Fruit fly (Drosophila melanogaster) whole organism, wandering third instar larva: Measurements from ENCODE around the gene shps.

Experiments
- Abd-B ChIP-seq: fragments of >200 bp; optimal IDR thresholded peaks from 2 replicates; lab custom pipeline; 2017; ENCODE audit warnings: missing biosample characterization, missing genetic modification characterization
- CG32264 ChIP-seq: fragments of 200-800 bp; sonication (Bioruptor generic); optimal IDR thresholded peaks from 2 replicates; lab custom pipeline; 2016; ENCODE audit warnings: missing biosample characterization, missing genetic modification characterization
- CG9705 ChIP-seq: fragments of 200-800 bp; sonication (Bioruptor generic); optimal IDR thresholded peaks from 2 replicates; lab custom pipeline; 2018; ENCODE audit warnings: missing biosample characterization, mild to moderate bottlenecking, missing genetic modification characterization
- CrebA ChIP-seq: fragments of 200-800 bp; sonication (Bioruptor generic); optimal IDR thresholded peaks from 2 replicates; lab custom pipeline; 2016; ENCODE audit warnings: missing biosample characterization, mild to moderate bottlenecking, missing genetic modification characterization, borderline replicate concordance
- Dfd ChIP-seq: fragments of >200 bp; optimal IDR thresholded peaks from 2 replicates; lab custom pipeline; 2017; ENCODE audit warnings: missing biosample characterization, missing genetic modification characterization
- Dif ChIP-seq: fragments of 200-275, 200-300 bp; sonication (Bioruptor generic); optimal IDR thresholded peaks from 2 replicates; lab custom pipeline; 2018; ENCODE audit warnings: missing biosample characterization, missing genetic modification characterization; ENCODE audit not compliant: partially characterized antibody
- GATAd ChIP-seq: sonication (Bioruptor generic); optimal IDR thresholded peaks from 2 replicates; lab custom pipeline; 2016; ENCODE audit warnings: missing biosample characterization, missing genetic modification characterization
- HLH106 ChIP-seq: fragments of 200-800 bp; optimal IDR thresholded peaks from 3 replicates; lab custom pipeline; 2019; ENCODE audit warnings: missing biosample characterization, mild to moderate bottlenecking, missing genetic modification characterization, moderate library complexity
- Hnf4 ChIP-seq: fragments of 200-800 bp; sonication (Bioruptor generic); optimal IDR thresholded peaks from 2 replicates; lab custom pipeline; 2016; ENCODE audit warnings: missing biosample characterization, mild to moderate bottlenecking, missing genetic modification characterization
- Hr78 ChIP-seq: fragments of >200 bp; optimal IDR thresholded peaks from 2 replicates; lab custom pipeline; 2017; ENCODE audit warnings: missing biosample characterization, missing genetic modification characterization
- Hr83 ChIP-seq: fragments of 200-300 bp; sonication (Bioruptor generic); optimal IDR thresholded peaks from 2 replicates; lab custom pipeline; 2016; ENCODE audit warnings: missing biosample characterization, mild to moderate bottlenecking, missing genetic modification characterization, moderate library complexity; ENCODE audit not compliant: poor library complexity, severe bottlenecking
- Jra ChIP-seq: sonication (Bioruptor generic); optimal IDR thresholded peaks from 2 replicates; lab custom pipeline; 2016; ENCODE audit warnings: missing biosample characterization, missing genetic modification characterization
- Mio ChIP-seq: sonication (Bioruptor generic); optimal IDR thresholded peaks from 2 replicates; lab custom pipeline; 2016; ENCODE audit warnings: missing biosample characterization, missing genetic modification characterization
- Myc ChIP-seq: fragments of >200 bp; optimal IDR thresholded peaks from 2 replicates; lab custom pipeline; 2017
- N ChIP-seq: fragments of >200 bp; optimal IDR thresholded peaks from 2 replicates; lab custom pipeline; 2018; ENCODE audit warnings: missing biosample characterization, missing external identifiers, missing genetic modification characterization
- OdsH ChIP-seq: fragments of 200-800 bp; sonication (Bioruptor generic); optimal IDR thresholded peaks from 2 replicates; lab custom pipeline; 2016; ENCODE audit warnings: missing biosample characterization, mild to moderate bottlenecking, missing genetic modification characterization
- Rel ChIP-seq, 2 experiments: fragments of 200-800 bp; sonication (Bioruptor generic) in 1 of 2; optimal IDR thresholded peaks; 2 replicates in 1 of 2; 3 replicates in 1 of 2; lab custom pipeline; 2016 to 2019; ENCODE audit warnings: mild to moderate bottlenecking in 2 of 2, missing biosample characterization in 2 of 2, missing genetic modification characterization in 2 of 2, moderate library complexity in 1 of 2
- Sp1 ChIP-seq: fragments of 200-800 bp; sonication (Bioruptor generic); optimal IDR thresholded peaks from 3 replicates; lab custom pipeline; 2019; ENCODE audit warnings: missing biosample characterization, mild to moderate bottlenecking, missing genetic modification characterization, moderate library complexity
- Vsx2 ChIP-seq: fragments of 200-300, 225-300 bp; sonication (Bioruptor generic); optimal IDR thresholded peaks from 2 replicates; lab custom pipeline; 2018; ENCODE audit warnings: missing biosample characterization, missing genetic modification characterization; ENCODE audit not compliant: partially characterized antibody
- br ChIP-seq: fragments of 200-800 bp; sonication (Bioruptor generic); optimal IDR thresholded peaks from 2 replicates; lab custom pipeline; 2016; ENCODE audit warnings: missing biosample characterization, missing genetic modification characterization
- brk ChIP-seq: fragments of 200-800 bp; sonication (Bioruptor generic); optimal IDR thresholded peaks from 2 replicates; lab custom pipeline; 2016; ENCODE audit warnings: missing biosample characterization, mild to moderate bottlenecking, missing genetic modification characterization
- dl ChIP-seq, 2 experiments: fragments of 175-275, 200-275 bp in 1 of 2; fragments of 200-275 bp in 1 of 2; sonication (Bioruptor generic); optimal IDR thresholded peaks; lab custom pipeline; 2018; ENCODE audit warnings: mild to moderate bottlenecking in 2 of 2, missing biosample characterization in 2 of 2, missing genetic modification characterization in 2 of 2, moderate library complexity in 2 of 2; ENCODE audit not compliant: partially characterized antibody in 2 of 2, insufficient read depth in 1 of 2
- dmrt93B ChIP-seq: fragments of 200-800 bp; sonication (Bioruptor generic); optimal IDR thresholded peaks from 2 replicates; lab custom pipeline; 2018; ENCODE audit warnings: missing biosample characterization, mild to moderate bottlenecking, missing genetic modification characterization
- dsf ChIP-seq: sonication (Bioruptor generic); optimal IDR thresholded peaks from 2 replicates; lab custom pipeline; 2016; ENCODE audit warnings: missing biosample characterization, missing genetic modification characterization, borderline replicate concordance
- ey ChIP-seq: fragments of 200-800 bp; sonication (Bioruptor generic); optimal IDR thresholded peaks from 2 replicates; lab custom pipeline; 2016; ENCODE audit warnings: missing biosample characterization, missing genetic modification characterization
- foxo ChIP-seq, 2 experiments: fragments of 200-800 bp; sonication (Bioruptor generic); optimal IDR thresholded peaks; 2 replicates in 1 of 2; 3 replicates in 1 of 2; lab custom pipeline; 2016 to 2017; ENCODE audit warnings: missing biosample characterization in 2 of 2, missing genetic modification characterization in 2 of 2
- fru ChIP-seq: fragments of 200-800 bp; sonication (Bioruptor generic); optimal IDR thresholded peaks from 3 replicates; lab custom pipeline; 2016; ENCODE audit warnings: missing biosample characterization, mild to moderate bottlenecking, missing genetic modification characterization
- h ChIP-seq: fragments of 200-800 bp; sonication (Bioruptor generic); optimal IDR thresholded peaks from 3 replicates; lab custom pipeline; 2016; ENCODE audit warnings: missing biosample characterization, mild to moderate bottlenecking, missing genetic modification characterization
- jim ChIP-seq: fragments of 175-275, 200-325 bp; sonication (Bioruptor generic); optimal IDR thresholded peaks from 2 replicates; lab custom pipeline; 2016; ENCODE audit warnings: missing biosample characterization, mild to moderate bottlenecking, missing genetic modification characterization
- lola ChIP-seq: fragments of >200 bp; optimal IDR thresholded peaks from 2 replicates; lab custom pipeline; 2017; ENCODE audit warnings: missing biosample characterization, missing genetic modification characterization
- pan ChIP-seq: fragments of >200 bp; optimal IDR thresholded peaks from 2 replicates; lab custom pipeline; 2017
- psq ChIP-seq: fragments of 200-800 bp; sonication (Bioruptor generic); optimal IDR thresholded peaks from 3 replicates; lab custom pipeline; 2017; ENCODE audit warnings: missing biosample characterization, mild to moderate bottlenecking, missing genetic modification characterization, moderate library complexity
- rgr ChIP-seq: fragments of 200-800 bp; sonication (Bioruptor generic); optimal IDR thresholded peaks from 3 replicates; lab custom pipeline; 2016; ENCODE audit warnings: missing biosample characterization, mild to moderate bottlenecking, missing genetic modification characterization
- sage ChIP-seq: fragments of 200-800 bp; sonication (Bioruptor generic); optimal IDR thresholded peaks from 2 replicates; lab custom pipeline; 2016; ENCODE audit warnings: missing biosample characterization, mild to moderate bottlenecking, missing genetic modification characterization
- sv ChIP-seq: fragments of 200-800 bp; sonication (Bioruptor generic); optimal IDR thresholded peaks from 3 replicates; lab custom pipeline; 2016; ENCODE audit warnings: missing biosample characterization, missing genetic modification characterization
- tai ChIP-seq: sonication (Bioruptor generic); optimal IDR thresholded peaks from 2 replicates; lab custom pipeline; 2016; ENCODE audit warnings: missing biosample characterization, missing genetic modification characterization
- usp ChIP-seq: fragments of >200 bp; optimal IDR thresholded peaks from 2 replicates; lab custom pipeline; 2017; ENCODE audit warnings: missing biosample characterization, missing genetic modification characterization
- woc ChIP-seq: sonication (Bioruptor generic); optimal IDR thresholded peaks from 2 replicates; lab custom pipeline; 2016; ENCODE audit warnings: missing biosample characterization, mild to moderate bottlenecking, missing genetic modification characterization

Gene shps

dm6 chr3R:24295556-24296465 lies 16.4 kb downstream of the shps start:
- TF ChIP-seq Abd-B = no peak
- TF ChIP-seq woc (GFP tag; lab: Kevin White, UChicago) = peak; percentile 99
- TF ChIP-seq h (GFP tag; lab: Kevin White, UChicago) = peak; percentile 100
- peak; percentile 98 for TF ChIP-seq Hr83 (GFP tag; lab: Kevin White, UChicago)
- peak; percentile 98 for TF ChIP-seq CG32264
- TF ChIP-seq GATAd (GFP tag; lab: Kevin White, UChicago) = peak; percentile 87
- peak; percentile 98 for TF ChIP-seq Sp1 (GFP tag; lab: Kevin White, UChicago)
- peak; percentile 0 for TF ChIP-seq Vsx2 (GFP tag; lab: Kevin White, UChicago)
- peak; percentile 98 for TF ChIP-seq psq
- no peak for TF ChIP-seq pan (lab: Kevin White, UChicago)
- TF ChIP-seq Hr78 (GFP tag; lab: Kevin White, UChicago) = no peak
- TF ChIP-seq HLH106 = peak; percentile 99
- TF ChIP-seq rgr (GFP tag; lab: Kevin White, UChicago) = peak; percentile 99
- TF ChIP-seq dsf (GFP tag; lab: Kevin White, UChicago) = peak; percentile 93
- TF ChIP-seq usp = no peak
- peak; percentile 96 for TF ChIP-seq brk (GFP tag; lab: Kevin White, UChicago)
- TF ChIP-seq lola (GFP tag; lab: Kevin White, UChicago) = no peak
- peak; percentile 57 to 83 for TF ChIP-seq dl (GFP tag; optimal IDR thresholded peaks at IDR 0.05; lab: Kevin White, UChicago; ENCODE audit: insufficient read depth in 1 of 2, partially characterized antibody in 2 of 2)
- peak; percentile 80 for TF ChIP-seq Dif
- TF ChIP-seq N (GFP tag; lab: Kevin White, UChicago) = no peak
- peak; percentile 97 for TF ChIP-seq Rel (GFP tag; optimal IDR thresholded peaks at IDR 0.05; lab: Kevin White, UChicago)
- peak; percentile 92 for TF ChIP-seq Rel (tag; optimal IDR thresholded peaks at IDR 0.05; lab: Kevin White, UChicago)
- peak; percentile 97 for TF ChIP-seq Jra (GFP tag; lab: Kevin White, UChicago)
- TF ChIP-seq jim (GFP tag; lab: Kevin White, UChicago) = peak; percentile 78
- TF ChIP-seq foxo (GFP tag; optimal IDR thresholded peaks at IDR 0.05; lab: Kevin White, UChicago) = peak; percentile 93 to 100
- peak; percentile 99 for TF ChIP-seq Hnf4 (GFP tag; lab: Kevin White, UChicago)
- peak; percentile 99 for TF ChIP-seq OdsH (GFP tag; lab: Kevin White, UChicago)
- TF ChIP-seq tai (GFP tag; lab: Kevin White, UChicago) = peak; percentile 98
- peak; percentile 76 for TF ChIP-seq sv (GFP tag; lab: Kevin White, UChicago)
- peak; percentile 97 for TF ChIP-seq CrebA (GFP tag; lab: Kevin White, UChicago)
- no peak for TF ChIP-seq Myc (lab: Kevin White, UChicago)
- TF ChIP-seq CG9705 (GFP tag; lab: Kevin White, UChicago) = peak; percentile 97
- peak; percentile 97 for TF ChIP-seq dmrt93B (GFP tag; lab: Kevin White, UChicago)
- peak; percentile 98 for TF ChIP-seq sage (GFP tag; lab: Kevin White, UChicago)
- TF ChIP-seq br (GFP tag; lab: Kevin White, UChicago) = peak; percentile 99
- no peak for TF ChIP-seq Dfd (GFP tag; lab: Kevin White, UChicago)
- peak; percentile 99 for TF ChIP-seq fru (GFP tag; lab: Kevin White, UChicago)
- TF ChIP-seq Mio (GFP tag; lab: Kevin White, UChicago) = peak; percentile 90
- peak; percentile 99 for TF ChIP-seq ey (GFP tag; lab: Kevin White, UChicago)

dm6 chr3R:24296913-24297312 lies 17.5 kb downstream of the shps start:
- no peak for TF ChIP-seq Rel (GFP tag; optimal IDR thresholded peaks at IDR 0.05; lab: Kevin White, UChicago)
- peak; percentile 70 for TF ChIP-seq Rel (tag; optimal IDR thresholded peaks at IDR 0.05; lab: Kevin White, UChicago)
- TF ChIP-seq jim (GFP tag; lab: Kevin White, UChicago) = no peak
- TF ChIP-seq usp = no peak
- TF ChIP-seq Jra (GFP tag; lab: Kevin White, UChicago) = no peak
